Worm (Caenorhabditis elegans) whole organism, L3 larva: ENCODE data around the gene mml-1.
A peak's percentile ranks its signal among the peaks of the same experiment; 100 is the strongest.

Source experiments
- R02D3.7 ChIP-seq: fragments of 150-350 bp; optimal IDR thresholded peaks from 2 replicates; lab custom pipeline; 2014; ENCODE audit warnings: missing biosample characterization, missing genetic modification characterization
- ZK546.5 ChIP-seq: sonication (generic microtip); optimal IDR thresholded peaks from 2 replicates; lab custom pipeline; 2017; ENCODE audit warnings: missing biosample characterization, missing genetic modification characterization
- aly-2 ChIP-seq: fragments of 150-350 bp; optimal IDR thresholded peaks from 2 replicates; lab custom pipeline; 2014; ENCODE audit warnings: missing biosample characterization, missing genetic modification characterization
- ama-1 ChIP-seq: fragments of 150-350 bp; optimal IDR thresholded peaks from 2 replicates; lab custom pipeline; 2018
- ceh-16 ChIP-seq: sonication (generic microtip); optimal IDR thresholded peaks from 2 replicates; lab custom pipeline; 2017; ENCODE audit warnings: missing biosample characterization, missing genetic modification characterization
- ceh-28 ChIP-seq: fragments of 150-350 bp; optimal IDR thresholded peaks from 2 replicates; lab custom pipeline; 2014; ENCODE audit warnings: missing biosample characterization, missing genetic modification reagents, missing genetic modification characterization
- ceh-82 ChIP-seq: fragments of 150-350 bp; optimal IDR thresholded peaks from 2 replicates; lab custom pipeline; 2014; ENCODE audit warnings: missing biosample characterization, missing genetic modification characterization
- ceh-9 ChIP-seq: sonication (generic microtip); optimal IDR thresholded peaks from 2 replicates; lab custom pipeline; 2018; ENCODE audit warnings: missing biosample characterization, missing genetic modification characterization
- egl-27 ChIP-seq: sonication (generic microtip); optimal IDR thresholded peaks from 4 replicates; lab custom pipeline; 2017; ENCODE audit warnings: missing biosample characterization, missing genetic modification reagents, missing genetic modification characterization
- egl-5 ChIP-seq: fragments of 150-350 bp; optimal IDR thresholded peaks from 2 replicates; lab custom pipeline; 2017; ENCODE audit warnings: missing biosample characterization, missing genetic modification reagents, missing genetic modification characterization, inconsistent platforms
- elt-1 ChIP-seq: fragments of 150-350 bp; optimal IDR thresholded peaks from 2 replicates; lab custom pipeline; 2014; ENCODE audit warnings: missing biosample characterization, missing genetic modification characterization
- elt-2 ChIP-seq: sonication (generic microtip); optimal IDR thresholded peaks from 2 replicates; lab custom pipeline; 2016; ENCODE audit warnings: missing genetic modification reagents, mild to moderate bottlenecking, missing genetic modification characterization, missing compliant biosample characterization
- elt-3 ChIP-seq, 3 experiments: fragments of 150-350 bp in 1 of 3; sonication (generic microtip) in 2 of 3; optimal IDR thresholded peaks; 2 replicates in 2 of 3; 4 replicates in 1 of 3; lab custom pipeline; 2014 to 2017; ENCODE audit warnings: missing biosample characterization in 3 of 3, missing genetic modification characterization in 3 of 3
- eor-1 ChIP-seq, 2 experiments: fragments of 150-350 bp; optimal IDR thresholded peaks; 2 replicates each; lab custom pipeline; 2014 to 2018; ENCODE audit warnings: missing biosample characterization in 2 of 2, missing genetic modification characterization in 2 of 2
- fkh-10 ChIP-seq: sonication (generic microtip); optimal IDR thresholded peaks from 2 replicates; lab custom pipeline; 2017; ENCODE audit warnings: missing biosample characterization, missing genetic modification reagents, missing genetic modification characterization
- fkh-2 ChIP-seq: fragments of 150-350 bp; optimal IDR thresholded peaks from 2 replicates; lab custom pipeline; 2014; ENCODE audit warnings: missing biosample characterization, missing genetic modification reagents, missing genetic modification characterization
- fos-1 ChIP-seq: fragments of 150-350 bp; optimal IDR thresholded peaks from 2 replicates; lab custom pipeline; 2014; ENCODE audit warnings: missing biosample characterization, missing genetic modification characterization
- hmg-11 ChIP-seq: sonication (generic microtip); optimal IDR thresholded peaks from 2 replicates; lab custom pipeline; 2016; ENCODE audit warnings: missing genetic modification characterization, missing compliant biosample characterization
- jun-1 ChIP-seq: fragments of 150-350 bp; optimal IDR thresholded peaks from 2 replicates; lab custom pipeline; 2014; ENCODE audit warnings: missing biosample characterization, missing genetic modification reagents, missing genetic modification characterization
- lin-15B ChIP-seq: fragments of 150-350 bp; optimal IDR thresholded peaks from 2 replicates; lab custom pipeline; 2014; ENCODE audit warnings: missing biosample characterization, missing genetic modification characterization
- lin-39 ChIP-seq: fragments of 150-350 bp; optimal IDR thresholded peaks from 2 replicates; lab custom pipeline; 2018; ENCODE audit warnings: missing biosample characterization, missing genetic modification reagents, missing genetic modification characterization
- lsy-12 ChIP-seq: sonication (generic microtip); optimal IDR thresholded peaks from 2 replicates; lab custom pipeline; 2016; ENCODE audit warnings: mild to moderate bottlenecking, missing genetic modification characterization, missing compliant biosample characterization
- mdl-1 ChIP-seq: fragments of 150-350 bp; optimal IDR thresholded peaks from 2 replicates; lab custom pipeline; 2014; ENCODE audit warnings: missing biosample characterization, missing genetic modification characterization
- mml-1 ChIP-seq: fragments of 150-350 bp; sonication (generic microtip); optimal IDR thresholded peaks from 3 replicates; lab custom pipeline; 2014; ENCODE audit warnings: missing biosample characterization, missing genetic modification characterization
- nfya-1 ChIP-seq: sonication (generic microtip); optimal IDR thresholded peaks from 2 replicates; lab custom pipeline; 2017; ENCODE audit warnings: missing genetic modification characterization, mild to moderate bottlenecking, missing compliant biosample characterization, antibody characterized with exemption, moderate library complexity; ENCODE audit not compliant: insufficient read depth
- nhr-11 ChIP-seq: fragments of 150-350 bp; optimal IDR thresholded peaks from 2 replicates; lab custom pipeline; 2014; ENCODE audit warnings: missing biosample characterization, missing genetic modification characterization
- nhr-12 ChIP-seq: fragments of 150-350 bp; optimal IDR thresholded peaks from 2 replicates; lab custom pipeline; 2014; ENCODE audit warnings: missing biosample characterization, missing genetic modification characterization
- nhr-23 ChIP-seq: fragments of 150-350 bp; optimal IDR thresholded peaks from 2 replicates; lab custom pipeline; 2014; ENCODE audit warnings: missing biosample characterization, missing genetic modification reagents, missing genetic modification characterization
- nhr-237 ChIP-seq: fragments of 150-350 bp; optimal IDR thresholded peaks from 2 replicates; lab custom pipeline; 2014; ENCODE audit warnings: missing biosample characterization, missing genetic modification characterization
- nhr-25 ChIP-seq: sonication (generic microtip); optimal IDR thresholded peaks from 2 replicates; lab custom pipeline; 2017; ENCODE audit warnings: missing biosample characterization, missing genetic modification characterization
- nhr-28 ChIP-seq: fragments of 150-350 bp; optimal IDR thresholded peaks from 2 replicates; lab custom pipeline; 2014; ENCODE audit warnings: missing biosample characterization, missing genetic modification characterization
- nhr-67 ChIP-seq: fragments of 150-350 bp; optimal IDR thresholded peaks from 2 replicates; lab custom pipeline; 2014; ENCODE audit warnings: missing biosample characterization, missing genetic modification characterization
- nhr-76 ChIP-seq: fragments of 150-350 bp; sonication (generic microtip); optimal IDR thresholded peaks from 5 replicates; lab custom pipeline; 2014; ENCODE audit warnings: missing biosample characterization, missing genetic modification characterization
- nhr-77 ChIP-seq: fragments of 150-350 bp; optimal IDR thresholded peaks from 2 replicates; lab custom pipeline; 2014; ENCODE audit warnings: missing biosample characterization, missing genetic modification characterization
- pha-4 ChIP-seq: fragments of 150-350 bp; optimal IDR thresholded peaks from 2 replicates; lab custom pipeline; 2014; ENCODE audit warnings: missing biosample characterization, missing genetic modification reagents, missing genetic modification characterization
- pqm-1 ChIP-seq: fragments of 150-350 bp; optimal IDR thresholded peaks from 2 replicates; lab custom pipeline; 2017; ENCODE audit warnings: missing biosample characterization, missing genetic modification characterization, inconsistent platforms
- sea-2 ChIP-seq: fragments of 150-350 bp; sonication (generic microtip); optimal IDR thresholded peaks from 4 replicates; lab custom pipeline; 2014; ENCODE audit warnings: missing biosample characterization, missing genetic modification reagents, missing genetic modification characterization
- skn-1 ChIP-seq: fragments of 150-350 bp; optimal IDR thresholded peaks from 2 replicates; lab custom pipeline; 2014; ENCODE audit warnings: missing biosample characterization, missing genetic modification characterization
- snpc-4 ChIP-seq: fragments of 150-350 bp; optimal IDR thresholded peaks from 2 replicates; lab custom pipeline; 2014; ENCODE audit warnings: missing biosample characterization, missing genetic modification characterization
- tbx-2 ChIP-seq: sonication (generic microtip); optimal IDR thresholded peaks from 2 replicates; lab custom pipeline; 2016; ENCODE audit warnings: mild to moderate bottlenecking, missing genetic modification characterization, missing compliant biosample characterization
- unc-39 ChIP-seq: sonication (generic microtip); optimal IDR thresholded peaks from 4 replicates; lab custom pipeline; 2017; ENCODE audit warnings: missing biosample characterization, missing genetic modification characterization
- unc-62 ChIP-seq: fragments of 150-350 bp; sonication (generic microtip); optimal IDR thresholded peaks from 4 replicates; lab custom pipeline; 2014; ENCODE audit warnings: missing biosample characterization, missing genetic modification reagents, missing genetic modification characterization
- zag-1 ChIP-seq: fragments of 150-350 bp; optimal IDR thresholded peaks from 2 replicates; lab custom pipeline; 2014; ENCODE audit warnings: missing biosample characterization, missing genetic modification characterization
- ztf-11 ChIP-seq: fragments of 150-350 bp; optimal IDR thresholded peaks from 2 replicates; lab custom pipeline; 2014; ENCODE audit warnings: missing biosample characterization, missing genetic modification characterization
- ztf-4 ChIP-seq: fragments of 150-350 bp; optimal IDR thresholded peaks from 2 replicates; lab custom pipeline; 2014; ENCODE audit warnings: missing biosample characterization, missing genetic modification characterization

Gene mml-1

DNA sequence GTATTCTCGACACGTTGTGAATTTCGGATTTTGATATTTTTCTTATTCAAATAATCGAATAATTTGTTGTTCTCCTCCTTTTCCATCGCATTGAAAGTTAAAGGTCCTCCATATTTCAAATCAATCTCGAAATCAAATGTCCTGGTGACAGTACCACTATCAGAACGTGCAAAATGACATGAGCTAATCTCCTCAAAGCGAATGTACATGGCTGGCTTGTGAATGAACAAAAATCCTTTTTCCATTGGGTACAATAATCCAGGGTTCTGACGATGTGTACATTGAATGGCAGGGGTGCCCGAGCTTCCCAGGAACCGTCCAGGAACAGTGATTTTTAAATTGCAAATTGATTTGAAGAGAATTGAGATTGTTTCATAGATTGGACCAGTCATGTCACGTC is 5.6 kb upstream of the mml-1 start:
- TF ChIP-seq mml-1 (tag; lab: Kevin White, UChicago) (no peak), elt-2 (tag; lab: Kevin White, UChicago) (no peak), nhr-67 (tag; lab: Kevin White, UChicago) (no peak), nhr-23 (tag; lab: Kevin White, UChicago) (no peak), egl-5 (tag; lab: Kevin White, UChicago) (no peak), ZK546.5 (no peak), nhr-77 (no peak), nhr-11 (tag; lab: Kevin White, UChicago) (no peak), nhr-237 (tag; lab: Kevin White, UChicago) (no peak), ceh-82 (tag; lab: Kevin White, UChicago) (no peak), elt-1 (no peak), skn-1 (tag; lab: Kevin White, UChicago) (no peak)

DNA sequence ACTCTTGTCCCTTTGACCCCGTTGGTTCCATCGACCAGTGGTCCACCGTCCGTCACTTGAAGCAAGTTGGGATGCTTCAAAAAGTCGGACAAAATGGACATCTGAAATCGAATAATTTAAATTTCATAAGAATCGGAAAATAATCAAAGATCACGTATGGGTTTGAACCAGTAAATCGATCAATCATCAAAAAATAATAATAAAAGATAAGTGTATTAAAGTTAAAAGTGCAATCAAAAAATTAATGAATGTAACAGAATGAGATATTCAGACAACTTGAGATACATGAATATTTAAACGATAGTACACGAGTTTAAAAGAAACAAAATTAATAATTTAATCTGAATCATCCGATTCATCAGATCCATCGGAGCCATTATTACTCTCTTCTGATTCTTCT is 4.4 kb upstream of the mml-1 start, which contains the start of gene T20B12.7:
TSS of gene T20B12.7 (minus strand) at position 101 of the 400 bp plus-strand sequence.
- TF ChIP-seq lin-15B (tag; lab: Kevin White, UChicago) (no peak), nhr-77 (no peak), zag-1 (no peak), nhr-67 (tag; lab: Kevin White, UChicago) (no peak), skn-1 (tag; lab: Kevin White, UChicago) (no peak), elt-2 (tag; lab: Kevin White, UChicago) (no peak), ztf-11 (tag; lab: Kevin White, UChicago) (no peak), ZK546.5 (no peak), nhr-237 (tag; lab: Kevin White, UChicago) (no peak)

ce11 chrIII:7378522-7378921 is 4.0 kb upstream of the mml-1 start:
- TF ChIP-seq lin-15B (tag; lab: Kevin White, UChicago) (no peak), ama-1 (lab: Kevin White, UChicago) (peak; percentile 21)

ce11 chrIII:7376143-7376802 is 1.7 kb upstream of the mml-1 start:
- no peak for TF ChIP-seq nhr-67 (tag; lab: Kevin White, UChicago)
- TF ChIP-seq unc-62 (GFP tag; lab: Kevin White, UChicago), result peak; percentile 82
- no peak for TF ChIP-seq ceh-28 (tag; lab: Kevin White, UChicago)
- no peak for TF ChIP-seq fkh-10 (GFP tag; lab: Kevin White, UChicago)
- TF ChIP-seq tbx-2 (tag; lab: Kevin White, UChicago), result peak; percentile 61
- no peak for TF ChIP-seq unc-39 (tag; lab: Kevin White, UChicago)
- no peak for TF ChIP-seq ztf-11 (tag; lab: Kevin White, UChicago)
- no peak for TF ChIP-seq ztf-4
- TF ChIP-seq eor-1 (tag; optimal IDR thresholded peaks at IDR 0.05; lab: Kevin White, UChicago), result no peak
- TF ChIP-seq nhr-28 (tag; lab: Kevin White, UChicago), result no peak
- TF ChIP-seq nfya-1 (tag; lab: Kevin White, UChicago), result peak; percentile 57
- peak; percentile 23 for TF ChIP-seq pqm-1 (tag; lab: Kevin White, UChicago)
- peak; percentile 73 for TF ChIP-seq lsy-12 (tag; lab: Kevin White, UChicago)
- no peak for TF ChIP-seq ceh-16
- no peak for TF ChIP-seq egl-27 (tag; lab: Kevin White, UChicago)
- TF ChIP-seq ama-1 (lab: Kevin White, UChicago), result peak; percentile 70
- no peak for TF ChIP-seq ceh-9 (tag; lab: Kevin White, UChicago)
- peak; percentile 27 for TF ChIP-seq egl-5 (tag; lab: Kevin White, UChicago)
- TF ChIP-seq nhr-12 (tag; lab: Kevin White, UChicago), result no peak
- no peak for TF ChIP-seq skn-1 (tag; lab: Kevin White, UChicago)
- no peak for TF ChIP-seq nhr-237 (tag; lab: Kevin White, UChicago)
- peak; percentile 11 for TF ChIP-seq hmg-11
- TF ChIP-seq nhr-77, result no peak
- no peak for TF ChIP-seq fkh-2 (tag; lab: Kevin White, UChicago)
- TF ChIP-seq jun-1 (tag; lab: Kevin White, UChicago), result peak; percentile 64
- TF ChIP-seq ZK546.5, result no peak
- TF ChIP-seq mdl-1, result peak; percentile 94
- peak; percentile 96 for TF ChIP-seq nhr-23 (tag; lab: Kevin White, UChicago)
- peak; percentile 77 for TF ChIP-seq fos-1
- peak; percentile 59 for TF ChIP-seq lin-39
- TF ChIP-seq sea-2, result no peak
- no peak for TF ChIP-seq snpc-4 (tag; lab: Kevin White, UChicago)
- no peak for TF ChIP-seq elt-1
- TF ChIP-seq pha-4 (tag; lab: Kevin White, UChicago), result peak; percentile 58
- TF ChIP-seq mml-1 (tag; lab: Kevin White, UChicago), result peak; percentile 25
- TF ChIP-seq nhr-76 (tag; lab: Kevin White, UChicago), result no peak
- no peak for TF ChIP-seq aly-2 (tag; lab: Kevin White, UChicago)
- no peak for TF ChIP-seq R02D3.7 (tag; lab: Kevin White, UChicago)
- TF ChIP-seq elt-3 (tag; optimal IDR thresholded peaks at IDR 0.05; lab: Kevin White, UChicago), result peak; percentile 42 to 71 (median 60)
- peak; percentile 73 for TF ChIP-seq elt-2 (tag; lab: Kevin White, UChicago)
- peak; percentile 97 for TF ChIP-seq nhr-25
